Worm (Caenorhabditis elegans): Measurements from ENCODE around the gene cbn-1.

Gene cbn-1

ce11 chrII:374950-375349 is 42.6 kb upstream of the cbn-1 start, which contains the start of gene C03H5.4:
TSS of gene C03H5.4 (plus strand) at chrII:375250.
- TF ChIP-seq dox-1 (GFP tag; IDR thresholded peaks at IDR 0.05) (no peak), cebp-1 (GFP tag; IDR thresholded peaks at IDR 0.05) (no peak), cebp-1 (tag; optimal IDR thresholded peaks at IDR 0.05) (no peak), B0336.3 (GFP tag; IDR thresholded peaks at IDR 0.05) (no peak), lsl-1 (GFP tag; optimal IDR thresholded peaks at IDR 0.05) (no peak), F49E8.2 (tag; optimal IDR thresholded peaks at IDR 0.05; ENCODE audit: insufficient read depth) (no peak), zfh-2 (GFP tag; conservative IDR thresholded peaks at IDR 0.05) (no peak), T26A5.8 (tag; optimal IDR thresholded peaks at IDR 0.05) (no peak), lag-1 (GFP tag; IDR thresholded peaks at IDR 0.05) (no peak), atf-7 (tag; optimal IDR thresholded peaks at IDR 0.05) (no peak), chd-7 (tag; optimal IDR thresholded peaks at IDR 0.05) (no peak), F37B4.10 (GFP tag; IDR thresholded peaks at IDR 0.05) (no peak), tbx-9 (tag; optimal IDR thresholded peaks at IDR 0.05; ENCODE audit: borderline replicate concordance) (no peak), rcor-1 (GFP tag; IDR thresholded peaks at IDR 0.05) (no peak), tbp1 (GFP tag; optimal IDR thresholded peaks at IDR 0.05) (no peak), F23B12.7 (tag; optimal IDR thresholded peaks at IDR 0.05; ENCODE audit: insufficient read depth) (no peak), pbrm-1 (GFP tag; IDR thresholded peaks at IDR 0.05) (no peak)

DNA sequence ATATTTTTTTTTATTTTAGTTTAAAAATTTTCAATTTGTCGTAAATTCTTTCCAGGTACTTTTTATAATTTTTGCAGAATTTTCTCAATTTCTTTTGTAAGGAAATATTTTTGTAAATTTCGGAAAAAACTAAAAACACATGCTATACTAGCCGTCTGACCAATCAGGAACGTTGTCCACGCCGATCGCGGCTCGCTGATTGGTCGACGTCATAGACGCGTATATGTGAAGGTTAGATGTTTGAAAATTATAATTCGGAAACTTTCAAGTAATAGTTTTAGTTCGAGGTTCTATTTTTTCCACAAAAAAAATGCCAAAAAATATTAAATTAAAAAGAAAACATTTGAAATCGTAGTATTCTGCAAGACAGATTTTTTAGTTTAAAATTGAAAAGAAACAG is 39.9 kb upstream of the cbn-1 start:
- TF ChIP-seq sea-2 (GFP tag; IDR thresholded peaks at IDR 0.05), result no peak

DNA sequence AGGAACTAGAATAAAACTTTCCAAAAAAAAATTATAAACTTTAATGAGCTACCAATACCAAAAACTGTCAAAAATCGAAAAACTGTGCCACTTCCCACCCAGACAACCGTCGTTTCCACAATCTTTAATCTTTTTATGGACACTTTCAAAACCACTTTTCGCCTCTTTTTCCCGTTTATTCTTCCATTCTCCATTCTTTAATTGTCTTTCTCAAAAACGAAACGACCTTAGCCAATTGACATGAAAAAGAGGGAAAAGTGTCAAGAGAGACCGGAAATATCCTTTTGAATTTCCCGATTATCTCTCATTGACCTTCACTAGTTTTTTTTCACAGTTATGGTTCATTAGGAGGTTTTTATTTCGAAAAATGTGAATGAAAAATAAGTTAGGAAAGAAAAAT is 39.2 kb upstream of the cbn-1 start:
- TF ChIP-seq ztf-6 (GFP tag; IDR thresholded peaks at IDR 0.05), result no peak
- TF ChIP-seq hrde-1 (tag; optimal IDR thresholded peaks at IDR 0.05; ENCODE audit: borderline replicate concordance), result no peak
- TF ChIP-seq pha-4 (tag; optimal IDR thresholded peaks at IDR 0.05), result no peak
- TF ChIP-seq pbrm-1 (GFP tag; IDR thresholded peaks at IDR 0.05), result no peak
- TF ChIP-seq ztf-25 (GFP tag; IDR thresholded peaks at IDR 0.05), result no peak
- no peak for TF ChIP-seq ceh-91 (GFP tag; IDR thresholded peaks at IDR 0.05)
- TF ChIP-seq egl-18 (GFP tag; IDR thresholded peaks at IDR 0.05), result no peak
- no peak for TF ChIP-seq ets-4 (GFP tag; optimal IDR thresholded peaks at IDR 0.05)
- no peak for TF ChIP-seq ama-1 (optimal IDR thresholded peaks at IDR 0.05)
- TF ChIP-seq ama-1 (GFP tag; optimal IDR thresholded peaks at IDR 0.05), result no peak
- TF ChIP-seq attf-3 (GFP tag; conservative IDR thresholded peaks at IDR 0.05), result no peak
- TF ChIP-seq bed-2 (GFP tag; IDR thresholded peaks at IDR 0.05), result no peak
- no peak for TF ChIP-seq Y95B8A.8 (GFP tag; IDR thresholded peaks at IDR 0.05)
- no peak for TF ChIP-seq nhr-90 (tag; optimal IDR thresholded peaks at IDR 0.05)
- TF ChIP-seq ztf-3 (GFP tag; optimal IDR thresholded peaks at IDR 0.05), result no peak

DNA sequence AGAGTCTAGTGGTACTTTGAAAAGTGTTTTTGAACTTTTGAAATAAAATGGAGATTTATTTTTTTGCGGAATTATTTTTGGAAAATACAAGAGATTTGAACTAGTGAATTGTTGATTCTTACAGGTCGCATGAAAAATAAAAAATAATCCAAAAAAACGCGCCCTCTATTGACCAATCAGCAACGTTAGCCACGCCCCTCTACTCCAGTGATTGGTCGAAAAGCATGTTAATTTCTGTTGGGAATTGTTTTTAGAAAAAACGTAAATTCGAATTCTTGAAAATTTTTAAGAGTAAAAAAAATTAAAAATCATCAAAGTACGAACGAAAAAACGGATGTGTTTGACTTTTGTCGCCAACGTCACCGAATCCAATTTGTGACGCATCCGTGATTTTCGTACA is 38.1 kb upstream of the cbn-1 start:
- TF ChIP-seq nhr-179 (tag; optimal IDR thresholded peaks at IDR 0.05) (no peak), dox-1 (GFP tag; IDR thresholded peaks at IDR 0.05) (no peak), snpc-1.3 (tag; optimal IDR thresholded peaks at IDR 0.05; ENCODE audit: insufficient read depth) (no peak), F22D6.2 (tag; optimal IDR thresholded peaks at IDR 0.05) (no peak), lir-1 (GFP tag; conservative IDR thresholded peaks at IDR 0.05) (no peak), cebp-2 (GFP tag; IDR thresholded peaks at IDR 0.05) (no peak), akir-1 (GFP tag; optimal IDR thresholded peaks at IDR 0.05) (no peak), lsl-1 (GFP tag; optimal IDR thresholded peaks at IDR 0.05) (no peak), mel-28 (tag; optimal IDR thresholded peaks at IDR 0.05; ENCODE audit: borderline replicate concordance) (no peak), sea-2 (GFP tag; IDR thresholded peaks at IDR 0.05) (no peak), fkh-3 (tag; optimal IDR thresholded peaks at IDR 0.05) (no peak), ztf-26 (tag; optimal IDR thresholded peaks at IDR 0.05) (no peak), Y79H2A.3 (GFP tag; conservative IDR thresholded peaks at IDR 0.05) (no peak), F57A8.1 (GFP tag; optimal IDR thresholded peaks at IDR 0.05) (no peak), B0336.3 (GFP tag; IDR thresholded peaks at IDR 0.05) (no peak)
